Worm (Caenorhabditis elegans): ENCODE measurements around the gene nhr-258.

nhr-258 gene

DNA sequence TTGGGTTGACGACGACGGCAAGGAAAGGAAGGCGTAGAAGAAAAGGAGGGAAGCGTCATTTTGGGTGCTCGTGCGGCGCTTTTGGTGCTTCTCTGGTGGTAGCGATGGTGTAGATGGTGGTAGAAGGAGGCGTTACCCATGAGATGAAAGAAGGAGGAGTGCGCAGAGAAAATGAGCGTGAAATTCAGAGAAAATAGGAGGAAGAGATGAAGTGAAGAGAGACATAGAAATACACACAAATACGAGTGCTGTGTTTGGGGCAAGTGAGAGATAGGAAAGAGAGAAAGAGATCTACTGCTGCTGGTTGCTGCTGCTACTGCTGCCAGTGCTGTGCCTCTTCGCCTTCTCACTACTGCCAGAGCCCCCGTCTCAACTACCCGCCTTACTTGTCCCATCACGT lies 21.9 kb downstream of the nhr-258 start:
- TF ChIP-seq ama-1 (optimal IDR thresholded peaks at IDR 0.05) (no peak), pha-4 (GFP tag; IDR thresholded peaks at IDR 0.05) (peak; percentile 30; the same call in 1 of the 2 replicates), pha-4 (tag; optimal IDR thresholded peaks at IDR 0.05) (no peak), Y5F2A.4 (GFP tag; optimal IDR thresholded peaks at IDR 0.05) (no peak), mep-1 (tag; optimal IDR thresholded peaks at IDR 0.05) (peak; percentile 5), lsy-2 (tag; optimal IDR thresholded peaks at IDR 0.05) (peak in 1 of 2 experiments; percentile 29), set-16 (GFP tag; IDR thresholded peaks at IDR 0.05) (peak; percentile 36; the same call in 1 of the 2 replicates), R02D3.7 (tag; optimal IDR thresholded peaks at IDR 0.05) (no peak), lin-39 (tag; optimal IDR thresholded peaks at IDR 0.05) (no peak), mdl-1 (tag; optimal IDR thresholded peaks at IDR 0.05) (peak in 1 of 2 experiments; percentile 45), dmd-8 (GFP tag; IDR thresholded peaks at IDR 0.05) (no peak), lin-15B (tag; optimal IDR thresholded peaks at IDR 0.05) (no peak), egl-43 (GFP tag; IDR thresholded peaks at IDR 0.05) (peak; percentile 58; the same call in 1 of the 2 replicates), ceh-20 (GFP tag; IDR thresholded peaks at IDR 0.05) (no peak), ctbp-1 (GFP tag; IDR thresholded peaks at IDR 0.05) (no peak), dmd-9 (GFP tag; IDR thresholded peaks at IDR 0.05) (no peak), hlh-30 (tag; optimal IDR thresholded peaks at IDR 0.05; ENCODE audit: insufficient read depth) (peak; percentile 39), unc-62 (GFP tag; optimal IDR thresholded peaks at IDR 0.05 in 1 of 2) (peak in 1 of 2 experiments; percentile 99), unc-62 (tag; optimal IDR thresholded peaks at IDR 0.05) (no peak), duxl-1 (tag; optimal IDR thresholded peaks at IDR 0.05; ENCODE audit: poor library complexity) (no peak), aha-1 (tag) (peak; percentile 63), gei-8 (GFP tag; optimal IDR thresholded peaks at IDR 0.05) (no peak), nhr-11 (tag; optimal IDR thresholded peaks at IDR 0.05) (no peak), rbr-2 (tag; optimal IDR thresholded peaks at IDR 0.05) (peak; percentile 54), aly-2 (tag; optimal IDR thresholded peaks at IDR 0.05) (no peak), mes-2 (tag; optimal IDR thresholded peaks at IDR 0.05; ENCODE audit: poor library complexity, severe bottlenecking) (peak; percentile 24), lin-13 (GFP tag; optimal IDR thresholded peaks at IDR 0.05) (no peak), hmg-1.1 (GFP tag; IDR thresholded peaks at IDR 0.05) (peak; percentile 78), attf-4 (tag; optimal IDR thresholded peaks at IDR 0.05) (no peak)

DNA sequence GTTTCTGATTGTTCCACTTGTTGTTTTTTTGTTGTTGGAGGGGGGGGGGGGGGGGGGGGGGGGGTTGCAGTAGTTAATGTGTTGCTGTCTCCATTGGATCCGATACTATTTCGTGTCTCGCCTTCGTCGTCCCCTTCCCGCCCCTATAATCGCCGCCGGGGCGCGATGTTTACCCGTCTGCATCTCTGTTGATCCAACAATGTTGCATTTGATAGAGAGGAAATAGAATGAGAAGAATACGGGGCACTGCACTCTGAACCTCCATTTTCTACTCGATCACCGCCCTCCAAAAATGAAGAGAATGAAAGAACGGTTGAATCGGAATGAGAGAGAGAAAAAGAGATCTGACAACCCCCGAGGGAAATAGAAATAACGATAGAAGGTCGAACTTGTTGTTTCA lies 23.0 kb downstream of the nhr-258 start:
- TF ChIP-seq ztf-7 (tag; optimal IDR thresholded peaks at IDR 0.05) (no peak), mes-2 (tag; optimal IDR thresholded peaks at IDR 0.05; ENCODE audit: poor library complexity, severe bottlenecking) (peak; percentile 49), dmd-6 (GFP tag; IDR thresholded peaks at IDR 0.05) (no peak), dmd-9 (GFP tag; IDR thresholded peaks at IDR 0.05) (no peak), zfp-3 (GFP tag; conservative IDR thresholded peaks at IDR 0.05) (no peak), hif-1 (tag; optimal IDR thresholded peaks at IDR 0.05) (no peak), ceh-28 (tag; optimal IDR thresholded peaks at IDR 0.05) (no peak), nhr-237 (tag; optimal IDR thresholded peaks at IDR 0.05) (no peak), unc-130 (GFP tag; optimal IDR thresholded peaks at IDR 0.05) (no peak), lin-29 (GFP tag; IDR thresholded peaks at IDR 0.05) (no peak), nhr-10 (tag; optimal IDR thresholded peaks at IDR 0.05) (no peak), hlh-30 (tag; optimal IDR thresholded peaks at IDR 0.05; ENCODE audit: insufficient read depth) (no peak), nhr-28 (tag; optimal IDR thresholded peaks at IDR 0.05) (peak; percentile 24), duxl-1 (tag; optimal IDR thresholded peaks at IDR 0.05; ENCODE audit: poor library complexity) (no peak), T26A8.4 (GFP tag; IDR thresholded peaks at IDR 0.05) (no peak), hlh-11 (tag; optimal IDR thresholded peaks at IDR 0.05) (peak; percentile 9), ztf-11 (tag; optimal IDR thresholded peaks at IDR 0.05) (no peak), hmg-1.1 (GFP tag; IDR thresholded peaks at IDR 0.05) (peak; percentile 42; the same call in 1 of the 2 replicates), F10B5.3 (tag; optimal IDR thresholded peaks at IDR 0.05) (no peak), lsy-2 (tag; optimal IDR thresholded peaks at IDR 0.05) (no peak), egl-43 (GFP tag; IDR thresholded peaks at IDR 0.05) (no peak), set-16 (GFP tag; IDR thresholded peaks at IDR 0.05) (peak; percentile 69), aha-1 (tag) (no peak), pha-4 (GFP tag; IDR thresholded peaks at IDR 0.05) (no peak), pha-4 (tag; optimal IDR thresholded peaks at IDR 0.05) (no peak), mxl-3 (GFP tag; optimal IDR thresholded peaks at IDR 0.05) (peak; percentile 7), R02D3.7 (tag; optimal IDR thresholded peaks at IDR 0.05) (no peak), ZK546.5 (tag; optimal IDR thresholded peaks at IDR 0.05) (no peak), mep-1 (tag; optimal IDR thresholded peaks at IDR 0.05) (peak; percentile 35), nhr-11 (tag; optimal IDR thresholded peaks at IDR 0.05) (no peak)
